Fruit fly (Drosophila melanogaster) whole organism, embryonic: Measurements from ENCODE around the gene CG31406.
A peak's percentile ranks its signal among the peaks of the same experiment; 100 is the strongest.

Experiments used
- Ada2b ChIP-seq: fragments of 200-800 bp; sonication (Bioruptor generic); IDR thresholded peaks from 2 replicates; pipeline ENCODE4 v1.3.6; 2022; ENCODE audit warnings: missing biosample characterization, missing genetic modification characterization
- Adf1 ChIP-seq: fragments of 200-800 bp; sonication (Bioruptor generic); IDR thresholded peaks from 2 replicates; pipeline ENCODE4 v1.3.6; 2022; ENCODE audit warnings: missing biosample characterization, missing genetic modification characterization
- B-H1 ChIP-seq: fragments of 200-800 bp; sonication (Bioruptor generic); IDR thresholded peaks from 3 replicates; pipeline ENCODE4 v1.3.6; 2022; ENCODE audit warnings: missing biosample characterization, missing genetic modification characterization
- CG10267 ChIP-seq: fragments of 200-800 bp; sonication (Bioruptor generic); optimal IDR thresholded peaks from 2 replicates; lab custom pipeline; 2018; ENCODE audit warnings: missing biosample characterization, mild to moderate bottlenecking, missing genetic modification characterization, moderate library complexity
- CG10959 ChIP-seq: fragments of 200-800 bp; sonication (Bioruptor generic); IDR thresholded peaks from 2 replicates; pipeline ENCODE4 v1.3.6; 2022; ENCODE audit warnings: missing biosample characterization, missing genetic modification characterization
- CG15011 ChIP-seq: fragments of 200-800 bp; sonication (Bioruptor generic); optimal IDR thresholded peaks from 3 replicates; lab custom pipeline; 2018; ENCODE audit warnings: missing biosample characterization, mild to moderate bottlenecking, missing genetic modification characterization
- CG15073 ChIP-seq: fragments of 200-800 bp; sonication (Bioruptor generic); optimal IDR thresholded peaks from 2 replicates; lab custom pipeline; 2016; ENCODE audit warnings: missing biosample characterization, missing genetic modification characterization
- CG15601 ChIP-seq: fragments of 200-800 bp; sonication (Bioruptor generic); optimal IDR thresholded peaks from 3 replicates; lab custom pipeline; 2019; ENCODE audit warnings: missing biosample characterization, mild to moderate bottlenecking, missing genetic modification characterization, moderate library complexity
- CG16863 ChIP-seq: fragments of 200-800 bp; sonication (Bioruptor generic); optimal IDR thresholded peaks from 3 replicates; lab custom pipeline; 2016; ENCODE audit warnings: missing biosample characterization, missing genetic modification characterization
- CG17802 ChIP-seq: fragments of 200-800 bp; sonication (Bioruptor generic); optimal IDR thresholded peaks from 2 replicates; lab custom pipeline; 2018; ENCODE audit warnings: missing biosample characterization, mild to moderate bottlenecking, missing genetic modification characterization, moderate library complexity
- CG2129 ChIP-seq: fragments of 200-800 bp; sonication (Bioruptor generic); IDR thresholded peaks from 2 replicates; pipeline ENCODE4 v1.3.6; 2022; ENCODE audit warnings: missing biosample characterization, missing genetic modification characterization; ENCODE audit not compliant: partially characterized antibody
- CG3726 ChIP-seq: fragments of 200-800 bp; sonication (Bioruptor generic); IDR thresholded peaks from 3 replicates; pipeline ENCODE4, ENCODE4 v1.3.6; 2022; ENCODE audit warnings: missing biosample characterization, missing genetic modification characterization
- CG3838 ChIP-seq: fragments of 200-800 bp; sonication (Bioruptor generic); optimal IDR thresholded peaks from 3 replicates; lab custom pipeline; 2016; ENCODE audit warnings: missing biosample characterization, missing genetic modification characterization
- CG3847 ChIP-seq: fragments of 200-800 bp; sonication (Bioruptor generic); IDR thresholded peaks from 2 replicates; pipeline ENCODE4 v1.3.6; 2022; ENCODE audit warnings: missing biosample characterization, missing genetic modification characterization
- CG4328 ChIP-seq: fragments of 200-800 bp; sonication (Bioruptor generic); optimal IDR thresholded peaks from 3 replicates; lab custom pipeline; 2017; ENCODE audit warnings: missing biosample characterization, missing genetic modification reagents, missing genetic modification characterization
- CG7786 ChIP-seq: fragments of 200-800 bp; sonication (Bioruptor generic); optimal IDR thresholded peaks from 2 replicates; lab custom pipeline; 2016; ENCODE audit warnings: missing biosample characterization, missing genetic modification characterization
- CG8478 ChIP-seq: fragments of >200 bp; optimal IDR thresholded peaks from 2 replicates; lab custom pipeline; 2018
- CG9797 ChIP-seq: fragments of 200-800 bp; sonication (Bioruptor generic); optimal IDR thresholded peaks from 3 replicates; lab custom pipeline; 2018; ENCODE audit warnings: missing biosample characterization, mild to moderate bottlenecking, missing genetic modification characterization
- H2.0 ChIP-seq: fragments of 200-800 bp; sonication (Bioruptor generic); IDR thresholded peaks from 2 replicates; pipeline ENCODE4 v1.3.6; 2022; ENCODE audit warnings: missing biosample characterization, missing genetic modification characterization
- Jarid2 ChIP-seq: fragments of 200-800 bp; sonication (Bioruptor generic); optimal IDR thresholded peaks from 3 replicates; lab custom pipeline; 2017; ENCODE audit warnings: mild to moderate bottlenecking, missing biosample characterization, missing genetic modification reagents, missing genetic modification characterization
- Max ChIP-seq: fragments of 200-800 bp; sonication (Bioruptor generic); optimal IDR thresholded peaks from 2 replicates; lab custom pipeline; 2016; ENCODE audit warnings: missing biosample characterization, mild to moderate bottlenecking, missing genetic modification characterization
- Nf-YA ChIP-seq: fragments of 200-800 bp; sonication (Bioruptor generic); IDR thresholded peaks from 2 replicates; pipeline ENCODE4 v1.3.6; 2022; ENCODE audit warnings: missing biosample characterization, missing genetic modification characterization
- Nf-YB ChIP-seq: fragments of 200-800 bp; sonication (Bioruptor generic); optimal IDR thresholded peaks from 3 replicates; lab custom pipeline; 2019; ENCODE audit warnings: missing biosample characterization, mild to moderate bottlenecking, missing genetic modification characterization, moderate library complexity
- Nf-YC ChIP-seq: fragments of 200-800 bp; optimal IDR thresholded peaks from 3 replicates; lab custom pipeline; 2019; ENCODE audit warnings: missing biosample characterization, mild to moderate bottlenecking, missing genetic modification characterization, moderate library complexity
- NfI ChIP-seq: fragments of 200-800 bp; sonication (Bioruptor generic); optimal IDR thresholded peaks from 3 replicates; lab custom pipeline; 2018; ENCODE audit warnings: missing biosample characterization, mild to moderate bottlenecking, missing genetic modification characterization, moderate library complexity
- Poxn ChIP-seq: fragments of 200-800 bp; sonication (Bioruptor generic); IDR thresholded peaks from 2 replicates; pipeline ENCODE4 v1.3.6; 2022; ENCODE audit warnings: missing biosample characterization, missing genetic modification characterization
- ac ChIP-seq: fragments of 200-800 bp; sonication (Bioruptor generic); optimal IDR thresholded peaks from 3 replicates; lab custom pipeline; 2017; ENCODE audit warnings: missing biosample characterization, mild to moderate bottlenecking, missing genetic modification characterization
- al ChIP-seq: fragments of 200-800 bp; sonication (Bioruptor generic); IDR thresholded peaks from 2 replicates; pipeline ENCODE4 v1.3.6; 2022; ENCODE audit warnings: missing biosample characterization, missing genetic modification characterization
- br ChIP-seq: fragments of >200 bp; optimal IDR thresholded peaks from 2 replicates; lab custom pipeline; 2017
- crol ChIP-seq: fragments of 200-800 bp; sonication (Bioruptor generic); IDR thresholded peaks from 2 replicates; pipeline ENCODE4 v1.3.6; 2022; ENCODE audit warnings: missing biosample characterization, missing genetic modification characterization
- ewg ChIP-seq: fragments of 200-800 bp; sonication (Bioruptor generic); optimal IDR thresholded peaks from 3 replicates; lab custom pipeline; 2017; ENCODE audit warnings: mild to moderate bottlenecking, missing biosample characterization, missing genetic modification reagents, missing genetic modification characterization
- gfzf ChIP-seq: fragments of 200-800 bp; sonication (Bioruptor generic); optimal IDR thresholded peaks from 2 replicates; lab custom pipeline; 2016; ENCODE audit warnings: missing biosample characterization, mild to moderate bottlenecking, missing genetic modification characterization, moderate library complexity
- gt ChIP-seq: fragments of 200-800 bp; sonication (Bioruptor generic); IDR thresholded peaks from 2 replicates; pipeline ENCODE4 v1.3.6; 2022; ENCODE audit warnings: missing biosample characterization, missing genetic modification characterization
- her ChIP-seq: fragments of 200-800 bp; sonication (Bioruptor generic); optimal IDR thresholded peaks from 2 replicates; lab custom pipeline; 2016; ENCODE audit warnings: missing biosample characterization, missing genetic modification characterization
- knrl ChIP-seq: fragments of 200-800 bp; sonication (Bioruptor generic); IDR thresholded peaks from 3 replicates; pipeline ENCODE4 v1.3.6; 2022; ENCODE audit warnings: missing biosample characterization, missing genetic modification characterization; ENCODE audit not compliant: partially characterized antibody
- lbe ChIP-seq: fragments of 200-800 bp; sonication (Bioruptor generic); optimal IDR thresholded peaks from 2 replicates; lab custom pipeline; 2016; ENCODE audit warnings: missing biosample characterization, mild to moderate bottlenecking, missing genetic modification characterization
- lilli ChIP-seq: fragments of 200-800 bp; sonication (Bioruptor generic); optimal IDR thresholded peaks from 3 replicates; lab custom pipeline; 2016; ENCODE audit warnings: missing biosample characterization, missing genetic modification characterization
- lmd ChIP-seq: fragments of 200-800 bp; sonication (Bioruptor generic); IDR thresholded peaks from 2 replicates; pipeline ENCODE4 v1.3.6; 2022; ENCODE audit warnings: missing biosample characterization, missing genetic modification characterization
- nmo ChIP-seq: fragments of 200-800 bp; sonication (Bioruptor generic); optimal IDR thresholded peaks from 2 replicates; lab custom pipeline; 2018; ENCODE audit warnings: missing biosample characterization, mild to moderate bottlenecking, missing genetic modification characterization, moderate library complexity
- onecut ChIP-seq: fragments of 200-800 bp; sonication (Bioruptor generic); IDR thresholded peaks from 2 replicates; pipeline ENCODE4 v1.3.6; 2022; ENCODE audit warnings: missing biosample characterization, missing genetic modification characterization
- otp ChIP-seq: fragments of 200-800 bp; sonication (Bioruptor generic); IDR thresholded peaks from 3 replicates; pipeline ENCODE4, ENCODE4 v1.3.6; 2022; ENCODE audit warnings: missing biosample characterization, missing genetic modification characterization
- p53 ChIP-seq: fragments of 200-800 bp; sonication (Bioruptor generic); optimal IDR thresholded peaks from 2 replicates; lab custom pipeline; 2016; ENCODE audit warnings: missing biosample characterization, missing genetic modification characterization
- pnt ChIP-seq: fragments of 200-800 bp; sonication (Bioruptor generic); optimal IDR thresholded peaks from 3 replicates; lab custom pipeline; 2016; ENCODE audit warnings: missing biosample characterization, missing genetic modification characterization
- pum ChIP-seq: fragments of 200-800 bp; sonication (Bioruptor generic); optimal IDR thresholded peaks from 2 replicates; lab custom pipeline; 2016; ENCODE audit warnings: missing biosample characterization, missing genetic modification characterization
- pzg ChIP-seq: fragments of 200-800 bp; sonication (Bioruptor generic); optimal IDR thresholded peaks from 3 replicates; lab custom pipeline; 2018; ENCODE audit warnings: missing biosample characterization, mild to moderate bottlenecking, missing genetic modification characterization, moderate library complexity
- repo ChIP-seq: fragments of 200-800 bp; sonication (Bioruptor generic); optimal IDR thresholded peaks from 2 replicates; lab custom pipeline; 2016; ENCODE audit warnings: missing biosample characterization, missing genetic modification characterization
- schlank ChIP-seq: fragments of 200-800 bp; sonication (Bioruptor generic); optimal IDR thresholded peaks from 2 replicates; lab custom pipeline; 2018; ENCODE audit warnings: missing biosample characterization, mild to moderate bottlenecking, missing genetic modification characterization
- sug ChIP-seq: fragments of 200-800 bp; optimal IDR thresholded peaks from 2 replicates; lab custom pipeline; 2019; ENCODE audit warnings: missing biosample characterization, mild to moderate bottlenecking, missing genetic modification characterization, moderate library complexity
- trem ChIP-seq: fragments of 200-800 bp; optimal IDR thresholded peaks from 3 replicates; lab custom pipeline; 2019; ENCODE audit warnings: missing biosample characterization, mild to moderate bottlenecking, missing genetic modification characterization, moderate library complexity
- zf30C ChIP-seq: fragments of 200-800 bp; sonication (Bioruptor generic); optimal IDR thresholded peaks from 3 replicates; lab custom pipeline; 2018; ENCODE audit warnings: missing biosample characterization, mild to moderate bottlenecking, missing genetic modification characterization
- zfh2 ChIP-seq: fragments of 200-800 bp; sonication (Bioruptor generic); optimal IDR thresholded peaks from 2 replicates; lab custom pipeline; 2016; ENCODE audit warnings: missing biosample characterization, missing genetic modification characterization

The CG31406 gene

dm6 chr3R:10368251-10368650 lies 19.7 kb downstream of the CG31406 start (continued):
- no peak for TF ChIP-seq ac (GFP tag; lab: Kevin White, UChicago)
- no peak for TF ChIP-seq CG10267 (tag; lab: Kevin White, UChicago)
- no peak for TF ChIP-seq NfI
- no peak for TF ChIP-seq pnt (GFP tag; lab: Kevin White, UChicago)
- TF ChIP-seq CG15601 (tag; lab: Kevin White, UChicago): no peak
- TF ChIP-seq p53: no peak
- TF ChIP-seq Ada2b (GFP tag; lab: Robert Waterston, UW): no peak
- TF ChIP-seq Nf-YA (GFP tag; lab: Robert Waterston, UW): peak; percentile 82
- peak; percentile 44; the same call in 1 of the 2 replicates for TF ChIP-seq Adf1 (GFP tag; lab: Robert Waterston, UW)
- TF ChIP-seq CG3726 (GFP tag; lab: Robert Waterston, UW): no peak
- TF ChIP-seq H2.0 (GFP tag; lab: Robert Waterston, UW): no peak
- peak; percentile 49 for TF ChIP-seq ewg (GFP tag; lab: Kevin White, UChicago)
- 0 out of 3 replicates have a peak, but pooled peaks have one; percentile 13 for TF ChIP-seq knrl (GFP tag; lab: Robert Waterston, UW)
- TF ChIP-seq Max (GFP tag; lab: Kevin White, UChicago): no peak
- TF ChIP-seq Jarid2 (GFP tag; lab: Kevin White, UChicago): peak; percentile 34
- TF ChIP-seq repo (GFP tag; lab: Kevin White, UChicago): no peak
- peak; percentile 47 for TF ChIP-seq crol
- no peak for TF ChIP-seq al
- TF ChIP-seq her (GFP tag; lab: Kevin White, UChicago): no peak
- no peak for TF ChIP-seq nmo (GFP tag; lab: Kevin White, UChicago)
- no peak for TF ChIP-seq otp (GFP tag; lab: Robert Waterston, UW)
- TF ChIP-seq CG8478 (lab: Kevin White, UChicago): peak; percentile 90
- no peak for TF ChIP-seq lmd
- no peak for TF ChIP-seq schlank
- TF ChIP-seq Nf-YB (GFP tag; lab: Kevin White, UChicago): peak; percentile 98
- no peak for TF ChIP-seq CG16863 (GFP tag; lab: Kevin White, UChicago)
- peak; percentile 87 for TF ChIP-seq CG15073

- no peak for TF ChIP-seq Max (GFP tag; lab: Kevin White, UChicago)
- no peak for TF ChIP-seq CG9797 (GFP tag; lab: Kevin White, UChicago)
- no peak for TF ChIP-seq NfI
- 0 out of 2 replicates have a peak, but pooled peaks have one; percentile 34 for TF ChIP-seq CG10959 (GFP tag; lab: Robert Waterston, UW)
- TF ChIP-seq, all 482 proteins: peak for 1
These were observed 21.2 kb downstream of the CG31406 start for dm6 chr3R:10369799-10370198.

dm6 chr3R:10370495-10370894 lies 21.9 kb downstream of the CG31406 start:
- TF ChIP-seq Poxn (GFP tag; lab: Robert Waterston, UW) (no peak), lilli (no peak), zf30C (GFP tag; lab: Kevin White, UChicago) (peak; percentile 13), CG3838 (GFP tag; lab: Kevin White, UChicago) (no peak), CG8478 (lab: Kevin White, UChicago) (no peak), gt (GFP tag; lab: Robert Waterston, UW) (no peak), CG17802 (tag; lab: Kevin White, UChicago) (no peak), onecut (GFP tag; lab: Robert Waterston, UW) (no peak), lbe (no peak), sug (tag; lab: Kevin White, UChicago) (no peak), zfh2 (no peak), Nf-YC (tag; lab: Kevin White, UChicago) (no peak), B-H1 (GFP tag; lab: Robert Waterston, UW) (no peak), CG7786 (no peak), pum (GFP tag; lab: Kevin White, UChicago) (no peak), CG2129 (GFP tag; lab: Robert Waterston, UW) (no peak), CG15073 (no peak), CG4328 (GFP tag; lab: Kevin White, UChicago) (no peak), br (lab: Kevin White, UChicago) (no peak), pzg (GFP tag; lab: Kevin White, UChicago) (no peak), gfzf (no peak), trem (tag; lab: Kevin White, UChicago) (no peak), CG3847 (GFP tag; lab: Robert Waterston, UW) (no peak), CG15011 (GFP tag; lab: Kevin White, UChicago) (no peak)
